Fruit fly (Drosophila melanogaster) Kc167 (cell line): Measurements from ENCODE around the gene CG42831.

Experiments
- Myc ChIP-seq: fragments of >200 bp; optimal IDR thresholded peaks from 2 replicates; lab custom pipeline; 2017; ENCODE audit warnings: missing external identifiers
- Sin3A ChIP-seq: fragments of >200 bp; optimal IDR thresholded peaks from 2 replicates; lab custom pipeline; 2018; ENCODE audit warnings: missing external identifiers
- h ChIP-seq: fragments of >200 bp; optimal IDR thresholded peaks from 3 replicates; lab custom pipeline; 2018; ENCODE audit warnings: missing external identifiers
- insv ChIP-seq: fragments of >200 bp; optimal IDR thresholded peaks from 3 replicates; lab custom pipeline; 2018; ENCODE audit warnings: missing external identifiers
- psq ChIP-seq: fragments of >200 bp; optimal IDR thresholded peaks from 2 replicates; lab custom pipeline; 2017; ENCODE audit warnings: missing external identifiers

DNA sequence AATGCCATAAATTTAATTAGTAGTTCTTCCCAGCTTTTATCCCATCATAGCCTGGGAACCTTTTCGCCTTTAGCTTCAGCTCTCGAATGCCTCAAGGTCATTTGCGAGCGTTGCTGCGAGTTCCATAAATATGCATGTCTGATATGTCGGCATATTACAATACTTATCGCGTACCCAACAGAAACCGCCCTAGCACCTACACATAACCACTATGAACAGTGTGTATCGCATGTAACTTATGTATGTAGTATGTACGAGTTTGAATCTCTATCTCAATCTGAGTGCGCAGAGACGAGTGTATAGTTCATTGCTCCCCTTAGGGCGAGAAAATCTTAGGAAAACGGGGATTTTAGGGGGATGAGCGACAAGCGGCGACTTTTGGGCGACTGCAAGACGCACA lies 33.3 kb upstream of the CG42831 start:
- TF ChIP-seq psq (no peak), Sin3A (no peak), Myc (lab: Kevin White, UChicago) (no peak), insv (lab: Kevin White, UChicago) (no peak), h (lab: Kevin White, UChicago) (no peak)
